Worm (Caenorhabditis elegans): ENCODE measurements around the gene dbt-1.

DNA sequence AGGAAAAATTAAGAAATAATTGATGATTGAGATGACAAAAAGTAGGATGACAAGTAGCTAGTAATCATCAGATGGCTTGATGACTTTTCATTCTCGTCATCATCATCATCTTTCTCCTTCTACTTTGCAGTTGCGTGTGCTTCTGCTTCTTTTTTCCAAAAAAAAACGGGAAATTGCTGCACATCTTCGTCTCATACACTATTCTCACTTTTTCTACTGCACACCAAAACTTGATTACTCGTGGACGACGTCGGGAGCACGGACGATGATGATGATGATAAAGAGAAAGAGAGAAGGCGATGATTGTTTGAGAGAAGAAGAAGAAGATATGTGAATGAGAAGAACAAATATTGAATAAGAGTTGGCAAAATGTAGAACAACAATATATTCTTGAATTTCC, 23.9 kb downstream of the dbt-1 start:
- no peak for TF ChIP-seq nhr-77 (tag; optimal IDR thresholded peaks at IDR 0.05)
- TF ChIP-seq ceh-82 (tag; optimal IDR thresholded peaks at IDR 0.05), result no peak
- no peak for TF ChIP-seq unc-62 (GFP tag; optimal IDR thresholded peaks at IDR 0.05)
- no peak for TF ChIP-seq nhr-12 (tag; optimal IDR thresholded peaks at IDR 0.05)
- no peak for TF ChIP-seq ztf-11 (tag; optimal IDR thresholded peaks at IDR 0.05)
- no peak for TF ChIP-seq R02D3.7 (tag; optimal IDR thresholded peaks at IDR 0.05)
- no peak for TF ChIP-seq aly-2 (tag; optimal IDR thresholded peaks at IDR 0.05)

All from whole organism, L3 larva.